Worm (Caenorhabditis elegans) whole organism, young adult: Measurements from ENCODE around the gene srj-22.

Source experiments
- ZK185.1 ChIP-seq: sonication (generic microtip); optimal IDR thresholded peaks from 2 replicates; lab custom pipeline; 2016; ENCODE audit warnings: mild to moderate bottlenecking, missing genetic modification characterization, missing compliant biosample characterization; ENCODE audit not compliant: poor library complexity, severe bottlenecking
- ama-1 ChIP-seq, 3 experiments: fragments of 150-350 bp in 1 of 3; sonication (generic microtip) in 2 of 3; optimal IDR thresholded peaks; 2 replicates each; lab custom pipeline; 2014 to 2018; ENCODE audit warnings: missing biosample characterization in 2 of 3, missing genetic modification characterization in 2 of 3, missing genetic modification reagents in 2 of 3
- athp-1 ChIP-seq: sonication (generic microtip); optimal IDR thresholded peaks from 2 replicates; lab custom pipeline; 2017; ENCODE audit warnings: mild to moderate bottlenecking, missing genetic modification characterization, missing compliant biosample characterization
- egl-18 ChIP-seq: fragments of 200-800 bp; sonication (Bioruptor generic); IDR thresholded peaks from 2 replicates; pipeline ENCODE4 v1.3.6; 2022; ENCODE audit warnings: missing genetic modification reagents, missing genetic modification characterization, missing compliant biosample characterization
- ekl-4 ChIP-seq: fragments of 200-800 bp; sonication (Bioruptor generic); IDR thresholded peaks from 2 replicates; pipeline ENCODE4 v1.3.6; 2022; ENCODE audit warnings: missing genetic modification reagents, missing genetic modification characterization, missing compliant biosample characterization
- lir-1 ChIP-seq: fragments of 200-800 bp; sonication (Bioruptor generic); conservative IDR thresholded peaks from 2 replicates; pipeline ENCODE4 v1.3.6; 2022; ENCODE audit warnings: missing genetic modification reagents, missing genetic modification characterization, missing compliant biosample characterization
- tbx-9 ChIP-seq: sonication (generic microtip); optimal IDR thresholded peaks from 2 replicates; lab custom pipeline; 2016; ENCODE audit warnings: borderline replicate concordance, missing genetic modification characterization, inconsistent platforms, missing compliant biosample characterization
- unc-62 ChIP-seq: fragments of 150-350 bp; optimal IDR thresholded peaks from 2 replicates; lab custom pipeline; 2014; ENCODE audit warnings: missing biosample characterization, missing genetic modification reagents, missing genetic modification characterization

DNA sequence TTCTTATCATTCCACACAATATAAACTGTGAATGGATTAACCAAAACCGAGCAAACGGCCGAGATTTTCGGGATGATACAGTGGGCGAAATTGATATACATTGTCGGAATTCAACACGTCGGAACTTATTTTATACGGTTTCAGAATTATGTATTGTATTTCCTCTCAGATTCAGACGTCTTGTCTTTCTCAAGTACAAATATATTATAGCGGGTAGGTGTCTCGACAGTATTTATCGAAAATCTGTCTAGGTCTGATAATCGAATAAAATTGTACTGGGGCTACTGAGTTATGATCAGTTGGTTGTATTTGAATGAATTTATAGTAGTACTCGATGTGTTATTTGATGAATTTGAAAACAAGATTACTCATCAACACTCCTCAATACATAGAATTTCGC is at the start of gene srj-22:
- TF ChIP-seq ZK185.1 (tag; lab: Kevin White, UChicago) (no peak), ekl-4 (no peak), athp-1 (tag; lab: Kevin White, UChicago) (no peak), ama-1 (optimal IDR thresholded peaks at IDR 0.05; lab: Kevin White, UChicago) (no peak), ama-1 (GFP tag; optimal IDR thresholded peaks at IDR 0.05; lab: Kevin White, UChicago) (no peak), tbx-9 (tag; lab: Kevin White, UChicago) (no peak), lir-1 (GFP tag; lab: Robert Waterston, UW) (no peak), egl-18 (GFP tag; lab: Robert Waterston, UW) (no peak), unc-62 (GFP tag; lab: Kevin White, UChicago) (no peak)
